Worm (Caenorhabditis elegans) whole organism, mixed stage, embryonic: ENCODE measurements around the gene ZC317.6.

ENCODE experiments used
- bed-3 ChIP-seq: fragments of 200-800 bp; sonication (Bioruptor generic); optimal IDR thresholded peaks from 3 replicates; lab custom pipeline; 2018; ENCODE audit warnings: mild to moderate bottlenecking, missing genetic modification characterization, moderate library complexity, missing compliant biosample characterization
- blmp-1 ChIP-seq: fragments of 150-350 bp; optimal IDR thresholded peaks from 2 replicates; lab custom pipeline; 2014; ENCODE audit warnings: missing biosample characterization, missing genetic modification characterization
- elt-3 ChIP-seq: fragments of 150-350 bp; optimal IDR thresholded peaks from 2 replicates; lab custom pipeline; 2014; ENCODE audit warnings: missing biosample characterization, missing genetic modification characterization
- hlh-1 ChIP-seq: fragments of 150-350 bp; optimal IDR thresholded peaks from 2 replicates; lab custom pipeline; 2014; ENCODE audit warnings: missing biosample characterization, missing genetic modification reagents, missing genetic modification characterization
- lin-13 ChIP-seq: fragments of 150-350 bp; optimal IDR thresholded peaks from 2 replicates; lab custom pipeline; 2014; ENCODE audit warnings: missing biosample characterization, missing genetic modification characterization
- lin-32 ChIP-seq: fragments of 200-800 bp; sonication (Bioruptor generic); optimal IDR thresholded peaks from 2 replicates; lab custom pipeline; 2018; ENCODE audit warnings: mild to moderate bottlenecking, missing genetic modification characterization, missing compliant biosample characterization
- nhr-12 ChIP-seq: fragments of 150-350 bp; optimal IDR thresholded peaks from 2 replicates; lab custom pipeline; 2014; ENCODE audit warnings: missing biosample characterization, missing genetic modification characterization
- nhr-237 ChIP-seq: fragments of 150-350 bp; optimal IDR thresholded peaks from 2 replicates; lab custom pipeline; 2014; ENCODE audit warnings: missing biosample characterization, missing genetic modification characterization
- nhr-28 ChIP-seq: fragments of 150-350 bp; optimal IDR thresholded peaks from 2 replicates; lab custom pipeline; 2014; ENCODE audit warnings: missing biosample characterization, missing genetic modification characterization
- pha-4 ChIP-seq: fragments of 150-350 bp; optimal IDR thresholded peaks from 2 replicates; lab custom pipeline; 2018; ENCODE audit warnings: missing biosample characterization, missing genetic modification reagents, missing genetic modification characterization
- snpc-4 ChIP-seq: fragments of 150-350 bp; optimal IDR thresholded peaks from 2 replicates; lab custom pipeline; 2014; ENCODE audit warnings: missing biosample characterization, missing genetic modification characterization
- sptf-1 ChIP-seq: sonication (generic microtip); optimal IDR thresholded peaks from 2 replicates; lab custom pipeline; 2017; ENCODE audit warnings: mild to moderate bottlenecking, missing genetic modification characterization, moderate library complexity, missing compliant biosample characterization
- unc-62 ChIP-seq: fragments of 150-350 bp; optimal IDR thresholded peaks from 2 replicates; lab custom pipeline; 2014; ENCODE audit warnings: missing biosample characterization, missing genetic modification reagents, missing genetic modification characterization

DNA sequence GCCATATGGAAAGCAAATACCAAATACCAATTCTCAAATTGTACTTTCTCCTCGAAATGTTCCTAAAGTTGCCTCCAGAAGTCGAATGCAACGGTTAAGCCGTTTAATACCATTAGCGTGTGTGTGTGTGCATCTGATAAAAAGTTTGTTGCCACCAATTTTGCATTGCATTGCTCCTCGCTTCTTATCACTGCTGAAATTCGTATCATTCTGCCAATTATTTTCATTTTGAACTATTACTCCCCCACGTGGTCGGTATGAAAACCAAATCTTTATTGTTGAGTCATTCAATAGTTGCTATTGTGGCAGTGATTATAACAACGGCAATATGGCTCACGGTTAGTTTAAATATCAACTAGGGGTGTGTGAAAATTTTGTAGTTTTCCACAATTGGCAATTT, 21.8 kb upstream of the ZC317.6 start, which contains the start of gene T05C3.6:
- no peak for TF ChIP-seq pha-4
- no peak for TF ChIP-seq nhr-237 (tag; lab: Kevin White, UChicago)
- no peak for TF ChIP-seq sptf-1 (tag; lab: Kevin White, UChicago)
- no peak for TF ChIP-seq blmp-1 (tag; lab: Kevin White, UChicago)
- no peak for TF ChIP-seq lin-32
- TF ChIP-seq bed-3 (GFP tag; lab: Kevin White, UChicago) = no peak
- TF ChIP-seq unc-62 = no peak
- no peak for TF ChIP-seq hlh-1 (tag; lab: Kevin White, UChicago)
- TF ChIP-seq lin-13 (tag; lab: Kevin White, UChicago) = no peak
- no peak for TF ChIP-seq nhr-28 (tag; lab: Kevin White, UChicago)
- TF ChIP-seq snpc-4 (tag; lab: Kevin White, UChicago) = no peak
- no peak for TF ChIP-seq nhr-12 (tag; lab: Kevin White, UChicago)
- no peak for TF ChIP-seq elt-3 (tag; lab: Kevin White, UChicago)
